Fruit fly (Drosophila melanogaster): Measurements from ENCODE around the gene CG43082.

CG43082 gene

dm6 chr3L:15672800-15673199 is 11.1 kb downstream of the CG43082 start (continued):
- TF ChIP-seq bab2 (GFP tag; optimal IDR thresholded peaks at IDR 0.05) (no peak), ac (GFP tag; optimal IDR thresholded peaks at IDR 0.05) (no peak), Dp (GFP tag; optimal IDR thresholded peaks at IDR 0.05) (no peak), MESR4 (GFP tag; optimal IDR thresholded peaks at IDR 0.05) (no peak), CG6791 (GFP tag; IDR thresholded peaks at IDR 0.05; ENCODE audit: partially characterized antibody) (no peak), CG2129 (GFP tag; IDR thresholded peaks at IDR 0.05; ENCODE audit: partially characterized antibody) (no peak), HHEX (GFP tag; optimal IDR thresholded peaks at IDR 0.05) (no peak), CG10267 (tag; optimal IDR thresholded peaks at IDR 0.05) (peak; percentile 57), pzg (GFP tag; optimal IDR thresholded peaks at IDR 0.05) (no peak), zen (tag; optimal IDR thresholded peaks at IDR 0.05) (peak; percentile 46), CG2120 (GFP tag; optimal IDR thresholded peaks at IDR 0.05) (no peak), fd96Cb (tag; optimal IDR thresholded peaks at IDR 0.05) (peak; percentile 39), gcm2 (GFP tag; optimal IDR thresholded peaks at IDR 0.05) (no peak), tll (GFP tag; optimal IDR thresholded peaks at IDR 0.05) (no peak), sna (GFP tag; IDR thresholded peaks at IDR 0.05; ENCODE audit: partially characterized antibody) (no peak), CG3163 (GFP tag; optimal IDR thresholded peaks at IDR 0.05) (no peak), pho (GFP tag; optimal IDR thresholded peaks at IDR 0.05) (no peak), ab (GFP tag; optimal IDR thresholded peaks at IDR 0.05) (no peak), CG14014 (GFP tag; IDR thresholded peaks at IDR 0.05) (no peak), kay (GFP tag; optimal IDR thresholded peaks at IDR 0.05) (no peak), dpn (GFP tag; optimal IDR thresholded peaks at IDR 0.05) (peak in 1 of 2 experiments; percentile 20), cas (GFP tag; IDR thresholded peaks at IDR 0.05) (no peak), CG17912 (GFP tag; optimal IDR thresholded peaks at IDR 0.05) (no peak), CG16863 (GFP tag; optimal IDR thresholded peaks at IDR 0.05) (no peak), Elba2 (GFP tag; optimal IDR thresholded peaks at IDR 0.05) (no peak), gt (GFP tag; IDR thresholded peaks at IDR 0.05) (no peak), CG2116 (GFP tag; optimal IDR thresholded peaks at IDR 0.05) (no peak), Mad (GFP tag; optimal IDR thresholded peaks at IDR 0.05) (no peak), CG12104 (GFP tag; optimal IDR thresholded peaks at IDR 0.05) (peak; percentile 5), Sin3A (optimal IDR thresholded peaks at IDR 0.05) (no peak), luna (GFP tag; optimal IDR thresholded peaks at IDR 0.05) (no peak), bsh (GFP tag; optimal IDR thresholded peaks at IDR 0.05) (peak in 1 of 2 experiments; percentile 75), Scr (GFP tag; IDR thresholded peaks at IDR 0.05; ENCODE audit: partially characterized antibody) (no peak), zf30C (GFP tag; optimal IDR thresholded peaks at IDR 0.05) (peak; percentile 19), cwo (GFP tag; optimal IDR thresholded peaks at IDR 0.05) (no peak), CG9437 (GFP tag; optimal IDR thresholded peaks at IDR 0.05) (no peak), ERR (GFP tag; optimal IDR thresholded peaks at IDR 0.05) (no peak), dm (GFP tag; optimal IDR thresholded peaks at IDR 0.05) (no peak), CG7786 (GFP tag; optimal IDR thresholded peaks at IDR 0.05) (no peak), Hr78 (GFP tag; optimal IDR thresholded peaks at IDR 0.05) (no peak), bcd (GFP tag; optimal IDR thresholded peaks at IDR 0.05) (no peak), sd (tag; optimal IDR thresholded peaks at IDR 0.05) (no peak), btn (GFP tag; optimal IDR thresholded peaks at IDR 0.05) (no peak), CG5180 (GFP tag; optimal IDR thresholded peaks at IDR 0.05) (no peak), z (GFP tag; IDR thresholded peaks at IDR 0.05) (no peak), nerfin-2 (GFP tag; IDR thresholded peaks at IDR 0.05; ENCODE audit: partially characterized antibody) (no peak), CG17359 (tag; optimal IDR thresholded peaks at IDR 0.05) (peak; percentile 11), jigr1 (GFP tag; IDR thresholded peaks at IDR 0.05) (no peak), CG6689 (GFP tag; IDR thresholded peaks at IDR 0.05) (no peak), scrt (GFP tag; optimal IDR thresholded peaks at IDR 0.05) (no peak), phol (tag; optimal IDR thresholded peaks at IDR 0.05) (peak; percentile 48)
